Fruit fly (Drosophila melanogaster): ENCODE results near the gene Aldh.

DNA sequence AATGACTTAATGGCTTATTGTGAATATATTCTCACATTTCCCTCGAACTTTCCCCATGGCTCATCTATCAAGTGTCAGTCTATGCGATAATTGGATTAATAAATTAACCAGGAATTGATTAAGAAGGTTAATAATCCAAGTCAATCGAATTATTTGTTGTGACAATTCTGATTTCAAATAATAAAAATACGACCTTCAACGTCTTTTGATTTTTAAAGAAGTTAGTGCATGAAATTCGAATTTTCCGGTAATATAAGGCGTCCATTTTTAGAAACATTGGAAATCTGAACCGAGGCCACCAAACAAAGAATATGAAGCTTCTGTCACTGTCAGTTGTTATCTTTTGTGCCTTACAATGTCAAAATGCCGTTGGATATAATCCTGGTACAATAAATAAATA, 37.9 kb upstream of the Aldh start, which contains the start of gene CG43350:
- TF ChIP-seq Myc (optimal IDR thresholded peaks at IDR 0.05) (no peak), psq (optimal IDR thresholded peaks at IDR 0.05) (no peak), Sin3A (optimal IDR thresholded peaks at IDR 0.05) (no peak), h (optimal IDR thresholded peaks at IDR 0.05) (no peak), insv (optimal IDR thresholded peaks at IDR 0.05) (no peak)
